Fruit fly (Drosophila melanogaster): ENCODE measurements around the gene Pex10.

DNA sequence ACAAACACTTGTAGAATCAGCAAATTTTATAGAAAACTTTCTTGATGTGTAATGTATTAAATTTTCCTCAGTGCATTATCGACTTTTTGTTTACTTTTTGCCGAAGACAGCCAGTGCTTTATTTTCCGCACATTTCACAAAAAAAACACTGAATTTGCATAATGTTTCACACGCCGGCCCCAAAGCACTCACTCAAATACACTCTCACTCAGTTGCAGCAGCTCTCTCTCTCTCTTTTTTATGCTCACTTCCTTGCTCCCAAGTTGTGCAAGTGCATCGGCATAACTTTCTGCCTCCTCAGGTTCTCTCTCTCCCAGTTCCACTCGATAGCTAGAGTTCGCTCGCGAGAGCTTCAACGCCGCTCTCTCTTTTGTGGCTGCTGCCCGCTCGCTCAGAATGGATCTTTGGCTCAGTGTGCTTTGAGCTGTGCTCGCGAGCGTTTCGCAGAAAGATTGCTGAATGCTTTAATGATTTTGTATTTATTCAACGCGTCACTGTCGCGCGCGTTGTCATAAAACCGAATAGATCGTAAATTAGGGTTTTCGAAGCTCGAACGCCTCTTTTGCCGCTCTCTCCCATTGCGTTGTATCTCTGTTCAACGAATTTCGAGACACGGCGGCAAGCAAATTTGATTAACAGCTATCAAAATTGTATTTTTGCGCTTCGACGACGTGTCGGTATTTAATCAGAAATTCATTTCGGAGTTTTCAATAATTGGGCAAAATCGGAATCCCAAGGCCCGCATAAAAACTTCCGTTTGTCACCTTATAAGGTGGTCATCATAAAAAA, 28.4 kb downstream of the Pex10 start:
- no peak for TF ChIP-seq pan (optimal IDR thresholded peaks at IDR 0.05)
- peak; percentile 99 for TF ChIP-seq Dll (optimal IDR thresholded peaks at IDR 0.05)
- no peak for TF ChIP-seq psq (optimal IDR thresholded peaks at IDR 0.05)

Measured in whole organism.